Worm (Caenorhabditis elegans) whole organism, L1 larva: ENCODE results near the gene F18E9.8.

Source experiments
- F16B12.6 ChIP-seq: fragments of 150-350 bp; optimal IDR thresholded peaks from 2 replicates; lab custom pipeline; 2014; ENCODE audit warnings: missing biosample characterization, missing genetic modification characterization
- Y116A8C.19 ChIP-seq: sonication (generic microtip); optimal IDR thresholded peaks from 2 replicates; lab custom pipeline; 2016; ENCODE audit warnings: missing compliant biosample characterization, missing genetic modification characterization, borderline replicate concordance
- aly-2 ChIP-seq: fragments of 150-350 bp; optimal IDR thresholded peaks from 2 replicates; lab custom pipeline; 2014; ENCODE audit warnings: missing biosample characterization, missing genetic modification characterization
- blmp-1 ChIP-seq: fragments of 150-350 bp; optimal IDR thresholded peaks from 2 replicates; lab custom pipeline; 2014; ENCODE audit warnings: missing biosample characterization, missing genetic modification characterization
- ceh-82 ChIP-seq, 3 experiments: fragments of 150-350 bp in 1 of 3; sonication (generic microtip) in 2 of 3; optimal IDR thresholded peaks; 2 replicates each; lab custom pipeline; 2014 to 2017; ENCODE audit warnings: missing biosample characterization in 3 of 3, missing genetic modification characterization in 3 of 3
- ceh-88 ChIP-seq: fragments of 200-800 bp; sonication (Bioruptor generic); IDR thresholded peaks from 2 replicates; pipeline ENCODE4 v1.3.6; 2022; ENCODE audit warnings: missing genetic modification characterization, missing compliant biosample characterization
- ceh-90 ChIP-seq: sonication (generic microtip); optimal IDR thresholded peaks from 2 replicates; lab custom pipeline; 2016; ENCODE audit warnings: missing genetic modification characterization, missing compliant biosample characterization
- ces-1 ChIP-seq: fragments of 150-350 bp; optimal IDR thresholded peaks from 2 replicates; lab custom pipeline; 2014; ENCODE audit warnings: missing biosample characterization, missing genetic modification reagents, missing genetic modification characterization
- egl-13 ChIP-seq: sonication (generic microtip); optimal IDR thresholded peaks from 2 replicates; lab custom pipeline; 2016; ENCODE audit warnings: missing genotype, missing genetic modification reagents, missing genetic modification characterization, missing compliant biosample characterization
- elt-2 ChIP-seq: sonication (generic microtip); optimal IDR thresholded peaks from 2 replicates; lab custom pipeline; 2016; ENCODE audit warnings: missing genetic modification characterization, mild to moderate bottlenecking, inconsistent platforms, missing compliant biosample characterization, missing genetic modification reagents
- elt-3 ChIP-seq, 6 experiments: fragments of 150-350 bp in 1 of 6; sonication (generic microtip); optimal IDR thresholded peaks; 2 replicates each; lab custom pipeline; 2017 to 2018; ENCODE audit warnings: missing biosample characterization in 6 of 6, missing genetic modification characterization in 6 of 6, inconsistent platforms in 1 of 6
- ets-5 ChIP-seq: fragments of 200-800 bp; sonication (Bioruptor generic); IDR thresholded peaks from 2 replicates; pipeline ENCODE4 v1.3.6; 2022; ENCODE audit warnings: missing genetic modification characterization, missing compliant biosample characterization
- fkh-8 ChIP-seq: sonication (generic microtip); optimal IDR thresholded peaks from 2 replicates; lab custom pipeline; 2016; ENCODE audit warnings: mild to moderate bottlenecking, missing genetic modification characterization, missing compliant biosample characterization
- fos-1 ChIP-seq: fragments of 150-350 bp; optimal IDR thresholded peaks from 2 replicates; lab custom pipeline; 2014; ENCODE audit warnings: missing biosample characterization, missing genetic modification characterization
- grh-1 ChIP-seq: fragments of 200-800 bp; sonication (Bioruptor generic); IDR thresholded peaks from 2 replicates; pipeline ENCODE4 v1.3.6; 2022; ENCODE audit warnings: missing genetic modification reagents, missing genetic modification characterization, missing compliant biosample characterization
- hlh-17 ChIP-seq: fragments of 200-800 bp; sonication (Bioruptor generic); optimal IDR thresholded peaks from 2 replicates; lab custom pipeline; 2018; ENCODE audit warnings: missing genetic modification characterization, mild to moderate bottlenecking, missing compliant biosample characterization, moderate library complexity, borderline replicate concordance
- hlh-4 ChIP-seq: sonication (generic microtip); optimal IDR thresholded peaks from 2 replicates; lab custom pipeline; 2016; ENCODE audit warnings: mild to moderate bottlenecking, missing genetic modification characterization, missing compliant biosample characterization
- irx-1 ChIP-seq: sonication (generic microtip); optimal IDR thresholded peaks from 2 replicates; lab custom pipeline; 2016; ENCODE audit warnings: missing genetic modification characterization, missing compliant biosample characterization
- isw-1 ChIP-seq: fragments of 200-800 bp; sonication (Bioruptor generic); IDR thresholded peaks from 2 replicates; pipeline ENCODE4 v1.3.6; 2022; ENCODE audit warnings: missing genetic modification characterization, missing compliant biosample characterization
- lin-14 ChIP-seq: fragments of 200-800 bp; sonication (Bioruptor generic); optimal IDR thresholded peaks from 2 replicates; lab custom pipeline; 2018; ENCODE audit warnings: mild to moderate bottlenecking, missing genetic modification characterization, moderate library complexity, missing compliant biosample characterization
- lin-15B ChIP-seq: fragments of 150-350 bp; sonication (generic microtip); optimal IDR thresholded peaks from 3 replicates; lab custom pipeline; 2014; ENCODE audit warnings: missing biosample characterization, missing genetic modification characterization
- lin-35 ChIP-seq, 2 experiments: fragments of 150-350 bp; optimal IDR thresholded peaks; 2 replicates each; lab custom pipeline; 2014; ENCODE audit warnings: missing biosample characterization in 2 of 2, missing genetic modification characterization in 2 of 2, missing genetic modification reagents in 2 of 2
- mdl-1 ChIP-seq, 2 experiments: fragments of 150-350 bp; optimal IDR thresholded peaks; 2 replicates each; lab custom pipeline; 2014 to 2017; ENCODE audit warnings: missing biosample characterization in 2 of 2, missing genetic modification characterization in 2 of 2, inconsistent platforms in 1 of 2
- mep-1 ChIP-seq: fragments of 150-350 bp; optimal IDR thresholded peaks from 2 replicates; lab custom pipeline; 2014; ENCODE audit warnings: missing biosample characterization, missing genetic modification characterization
- nhr-11 ChIP-seq: fragments of 150-350 bp; optimal IDR thresholded peaks from 2 replicates; lab custom pipeline; 2014; ENCODE audit warnings: missing biosample characterization, missing genetic modification characterization
- nhr-12 ChIP-seq: sonication (generic microtip); optimal IDR thresholded peaks from 2 replicates; lab custom pipeline; 2017; ENCODE audit warnings: missing biosample characterization, missing genetic modification characterization
- nhr-20 ChIP-seq: sonication (generic microtip); optimal IDR thresholded peaks from 2 replicates; lab custom pipeline; 2016; ENCODE audit warnings: mild to moderate bottlenecking, missing genetic modification characterization, missing compliant biosample characterization
- nhr-28 ChIP-seq: fragments of 150-350 bp; optimal IDR thresholded peaks from 2 replicates; lab custom pipeline; 2014; ENCODE audit warnings: missing biosample characterization, missing genetic modification characterization
- nhr-47 ChIP-seq: sonication (generic microtip); optimal IDR thresholded peaks from 2 replicates; lab custom pipeline; 2016; ENCODE audit warnings: mild to moderate bottlenecking, missing genetic modification characterization, moderate library complexity, missing compliant biosample characterization
- nhr-71 ChIP-seq: sonication (generic microtip); optimal IDR thresholded peaks from 2 replicates; lab custom pipeline; 2016; ENCODE audit warnings: mild to moderate bottlenecking, missing genetic modification characterization, moderate library complexity, missing compliant biosample characterization
- nhr-85 ChIP-seq: sonication (generic microtip); peaks from one replicate; lab custom pipeline; 2016; ENCODE audit warnings: missing genetic modification characterization, inconsistent platforms, missing compliant biosample characterization
- nhr-90 ChIP-seq: sonication (generic microtip); optimal IDR thresholded peaks from 2 replicates; lab custom pipeline; 2016; ENCODE audit warnings: mild to moderate bottlenecking, missing genetic modification characterization, missing compliant biosample characterization; ENCODE audit not compliant: poor library complexity
- pag-3 ChIP-seq: sonication (generic microtip); optimal IDR thresholded peaks from 2 replicates; lab custom pipeline; 2017; ENCODE audit warnings: missing genetic modification characterization, mild to moderate bottlenecking, missing compliant biosample characterization, antibody characterized with exemption, borderline replicate concordance; ENCODE audit not compliant: insufficient read depth
- pqm-1 ChIP-seq: sonication (generic microtip); optimal IDR thresholded peaks from 3 replicates; lab custom pipeline; 2017; ENCODE audit warnings: missing biosample characterization, missing genetic modification characterization
- rnt-1 ChIP-seq: sonication (generic microtip); optimal IDR thresholded peaks from 2 replicates; lab custom pipeline; 2016; ENCODE audit warnings: mild to moderate bottlenecking, missing genetic modification characterization, moderate library complexity, missing compliant biosample characterization
- skn-1 ChIP-seq: fragments of 150-350 bp; optimal IDR thresholded peaks from 2 replicates; lab custom pipeline; 2014; ENCODE audit warnings: missing biosample characterization, missing genetic modification characterization
- snpc-4 ChIP-seq: fragments of 150-350 bp; optimal IDR thresholded peaks from 2 replicates; lab custom pipeline; 2014; ENCODE audit warnings: missing biosample characterization, missing genetic modification characterization
- snu-23 ChIP-seq: sonication (generic microtip); optimal IDR thresholded peaks from 2 replicates; lab custom pipeline; 2016; ENCODE audit warnings: missing genetic modification characterization, missing compliant biosample characterization
- sox-4 ChIP-seq: sonication (generic microtip); optimal IDR thresholded peaks from 2 replicates; lab custom pipeline; 2016; ENCODE audit warnings: missing genetic modification characterization, missing compliant biosample characterization
- sup-37 ChIP-seq: fragments of 200-800 bp; sonication (Bioruptor generic); optimal IDR thresholded peaks from 2 replicates; lab custom pipeline; 2018; ENCODE audit warnings: mild to moderate bottlenecking, missing genetic modification characterization, missing compliant biosample characterization
- swsn-7 ChIP-seq: sonication (generic microtip); optimal IDR thresholded peaks from 2 replicates; lab custom pipeline; 2016; ENCODE audit warnings: missing genetic modification characterization, missing compliant biosample characterization
- tlp-1 ChIP-seq: fragments of 150-350 bp; optimal IDR thresholded peaks from 2 replicates; lab custom pipeline; 2014; ENCODE audit warnings: missing biosample characterization, missing genetic modification characterization
- unc-130 ChIP-seq: fragments of 150-350 bp; optimal IDR thresholded peaks from 2 replicates; lab custom pipeline; 2017; ENCODE audit warnings: missing biosample characterization, missing genetic modification characterization, inconsistent platforms
- unc-62 ChIP-seq: fragments of 150-350 bp; optimal IDR thresholded peaks from 2 replicates; lab custom pipeline; 2014; ENCODE audit warnings: missing biosample characterization, missing genetic modification reagents, missing genetic modification characterization
- unc-98 ChIP-seq: fragments of 200-800 bp; sonication (Bioruptor generic); IDR thresholded peaks from 2 replicates; pipeline ENCODE4 v1.3.6; 2022; ENCODE audit warnings: missing genetic modification characterization, missing compliant biosample characterization
- xbp-1 ChIP-seq: sonication (generic microtip); optimal IDR thresholded peaks from 2 replicates; lab custom pipeline; 2016; ENCODE audit warnings: missing genetic modification characterization, missing compliant biosample characterization
- ztf-4 ChIP-seq: fragments of 150-350 bp; optimal IDR thresholded peaks from 2 replicates; lab custom pipeline; 2014; ENCODE audit warnings: missing biosample characterization, missing genetic modification characterization

F18E9.8 gene

ce11 chrX:8566521-8567032 lies 14.8 kb downstream of the F18E9.8 start:
- TF ChIP-seq ceh-82 (tag; optimal IDR thresholded peaks at IDR 0.05; lab: Kevin White, UChicago) (no peak), fkh-8 (peak; percentile 77), skn-1 (tag; lab: Kevin White, UChicago) (no peak), nhr-47 (peak; percentile 56), nhr-71 (tag; lab: Kevin White, UChicago) (peak; percentile 54), nhr-11 (tag; lab: Kevin White, UChicago) (peak; percentile 42), mep-1 (tag; lab: Kevin White, UChicago) (no peak), nhr-85 (tag; lab: Kevin White, UChicago) (peak; percentile 13), unc-130 (tag; lab: Kevin White, UChicago) (no peak), pag-3 (no peak), sox-4 (tag; lab: Kevin White, UChicago) (peak; percentile 39), hlh-4 (tag; lab: Kevin White, UChicago) (peak; percentile 55)

DNA sequence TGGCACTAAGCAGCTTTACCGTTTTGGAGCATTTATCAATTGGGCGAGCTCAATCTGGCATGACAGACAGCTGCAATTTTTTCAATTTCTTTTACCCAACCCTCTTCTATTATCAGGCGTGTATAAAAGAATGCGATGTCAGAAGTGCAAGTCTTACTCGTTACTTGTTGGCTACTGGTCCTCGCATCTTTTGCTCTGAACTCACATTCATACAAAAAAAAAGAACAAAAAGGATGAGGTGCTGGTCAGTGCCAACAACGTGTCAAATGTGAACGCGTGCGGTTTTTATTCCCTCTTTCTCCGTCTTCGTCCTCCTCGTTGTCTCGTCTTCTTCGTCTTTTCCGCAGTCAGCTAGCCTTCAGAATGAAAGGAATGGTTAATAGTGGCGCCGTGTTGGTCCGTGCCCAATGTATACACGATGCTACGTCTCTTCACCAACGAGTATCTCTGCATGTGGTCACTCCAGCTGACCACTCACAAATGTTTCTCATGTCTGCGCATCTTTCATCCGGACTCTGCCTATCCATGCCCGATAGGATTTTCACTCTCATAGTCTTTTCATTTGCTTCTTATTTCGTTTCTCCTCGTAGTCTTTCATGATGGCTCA lies 15.4 kb downstream of the F18E9.8 start:
- TF ChIP-seq F16B12.6 (tag; lab: Kevin White, UChicago) = no peak
- TF ChIP-seq ceh-82 (tag; optimal IDR thresholded peaks at IDR 0.05; lab: Kevin White, UChicago) = peak in 1 of 3 experiments; percentile 6
- TF ChIP-seq isw-1 = no peak
- no peak for TF ChIP-seq mep-1 (tag; lab: Kevin White, UChicago)
- peak; percentile 15 for TF ChIP-seq ztf-4
- TF ChIP-seq nhr-28 (tag; lab: Kevin White, UChicago) = no peak
- no peak for TF ChIP-seq xbp-1
- TF ChIP-seq snu-23 (GFP tag; lab: Kevin White, UChicago) = peak; percentile 1
- TF ChIP-seq nhr-90 (tag; lab: Kevin White, UChicago) = no peak
- TF ChIP-seq sup-37 (GFP tag; lab: Kevin White, UChicago) = no peak
- no peak for TF ChIP-seq nhr-12
- no peak for TF ChIP-seq swsn-7 (tag; lab: Kevin White, UChicago)
- peak; percentile 56 for TF ChIP-seq lin-14
- TF ChIP-seq irx-1 (tag; lab: Kevin White, UChicago) = no peak
- no peak for TF ChIP-seq egl-13
- no peak for TF ChIP-seq pqm-1 (tag; lab: Kevin White, UChicago)
- TF ChIP-seq blmp-1 (tag; lab: Kevin White, UChicago) = peak; percentile 89
- TF ChIP-seq mdl-1 (tag; optimal IDR thresholded peaks at IDR 0.05; lab: Kevin White, UChicago) = no peak
- no peak for TF ChIP-seq ceh-88 (GFP tag; lab: Robert Waterston, UW)

DNA sequence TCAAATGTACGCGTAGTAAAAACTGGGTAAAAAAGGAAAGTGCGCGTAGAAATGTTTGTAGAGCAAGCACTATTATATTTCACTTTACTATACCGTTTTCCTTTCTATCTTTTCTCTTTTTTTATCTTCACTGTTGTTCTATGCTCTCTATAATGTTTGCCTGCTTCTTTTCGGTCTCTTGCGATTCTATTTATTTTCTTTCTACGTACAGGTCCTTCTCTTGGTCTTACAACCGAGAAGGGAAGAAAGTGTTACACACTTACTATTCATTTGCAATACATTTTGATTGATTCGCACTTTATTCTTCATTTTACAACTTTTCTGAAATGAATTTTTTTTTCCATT lies 16.9 kb downstream of the F18E9.8 start:
- TF ChIP-seq nhr-20 (tag; lab: Kevin White, UChicago) (peak; percentile 17), Y116A8C.19 (tag; lab: Kevin White, UChicago) (no peak), fos-1 (no peak), irx-1 (tag; lab: Kevin White, UChicago) (no peak), hlh-17 (GFP tag; lab: Kevin White, UChicago) (no peak), grh-1 (no peak), aly-2 (tag; lab: Kevin White, UChicago) (no peak), rnt-1 (tag; lab: Kevin White, UChicago) (peak; percentile 1), pag-3 (no peak), blmp-1 (tag; lab: Kevin White, UChicago) (peak; percentile 80), nhr-85 (tag; lab: Kevin White, UChicago) (peak; percentile 24), tlp-1 (no peak), snpc-4 (tag; lab: Kevin White, UChicago) (no peak), ces-1 (GFP tag; lab: Kevin White, UChicago) (no peak), lin-15B (tag; lab: Kevin White, UChicago) (no peak), elt-3 (tag; optimal IDR thresholded peaks at IDR 0.05; lab: Kevin White, UChicago) (no peak), ceh-90 (tag; lab: Kevin White, UChicago) (no peak), swsn-7 (tag; lab: Kevin White, UChicago) (no peak), lin-35 (GFP tag; optimal IDR thresholded peaks at IDR 0.05; lab: Kevin White, UChicago) (peak in 1 of 2 experiments; percentile 0), ets-5 (GFP tag; lab: Robert Waterston, UW) (no peak), unc-98 (no peak), unc-62 (no peak), skn-1 (tag; lab: Kevin White, UChicago) (no peak), elt-2 (tag; lab: Kevin White, UChicago) (no peak), lin-14 (peak; percentile 27)
